Worm (Caenorhabditis elegans) whole organism, L3 larva: ENCODE measurements around the gene thoc-7.

Source experiments
- R02D3.7 ChIP-seq: fragments of 150-350 bp; optimal IDR thresholded peaks from 2 replicates; lab custom pipeline; 2014; ENCODE audit warnings: missing biosample characterization, missing genetic modification characterization
- ceh-28 ChIP-seq: fragments of 150-350 bp; optimal IDR thresholded peaks from 2 replicates; lab custom pipeline; 2014; ENCODE audit warnings: missing biosample characterization, missing genetic modification reagents, missing genetic modification characterization
- ceh-82 ChIP-seq: fragments of 150-350 bp; optimal IDR thresholded peaks from 2 replicates; lab custom pipeline; 2014; ENCODE audit warnings: missing biosample characterization, missing genetic modification characterization
- elt-3 ChIP-seq, 3 experiments: fragments of 150-350 bp in 1 of 3; sonication (generic microtip) in 2 of 3; optimal IDR thresholded peaks; 2 replicates in 2 of 3; 4 replicates in 1 of 3; lab custom pipeline; 2014 to 2017; ENCODE audit warnings: missing biosample characterization in 3 of 3, missing genetic modification characterization in 3 of 3
- eor-1 ChIP-seq, 2 experiments: fragments of 150-350 bp; optimal IDR thresholded peaks; 2 replicates each; lab custom pipeline; 2014 to 2018; ENCODE audit warnings: missing biosample characterization in 2 of 2, missing genetic modification characterization in 2 of 2
- lin-15B ChIP-seq: fragments of 150-350 bp; optimal IDR thresholded peaks from 2 replicates; lab custom pipeline; 2014; ENCODE audit warnings: missing biosample characterization, missing genetic modification characterization
- lin-39 ChIP-seq: fragments of 150-350 bp; optimal IDR thresholded peaks from 2 replicates; lab custom pipeline; 2018; ENCODE audit warnings: missing biosample characterization, missing genetic modification reagents, missing genetic modification characterization
- mml-1 ChIP-seq: fragments of 150-350 bp; sonication (generic microtip); optimal IDR thresholded peaks from 3 replicates; lab custom pipeline; 2014; ENCODE audit warnings: missing biosample characterization, missing genetic modification characterization
- nhr-76 ChIP-seq: fragments of 150-350 bp; sonication (generic microtip); optimal IDR thresholded peaks from 5 replicates; lab custom pipeline; 2014; ENCODE audit warnings: missing biosample characterization, missing genetic modification characterization
- pqm-1 ChIP-seq: fragments of 150-350 bp; optimal IDR thresholded peaks from 2 replicates; lab custom pipeline; 2017; ENCODE audit warnings: missing biosample characterization, missing genetic modification characterization, inconsistent platforms
- snpc-4 ChIP-seq: fragments of 150-350 bp; optimal IDR thresholded peaks from 2 replicates; lab custom pipeline; 2014; ENCODE audit warnings: missing biosample characterization, missing genetic modification characterization
- tbx-2 ChIP-seq: sonication (generic microtip); optimal IDR thresholded peaks from 2 replicates; lab custom pipeline; 2016; ENCODE audit warnings: mild to moderate bottlenecking, missing genetic modification characterization, missing compliant biosample characterization
- ztf-11 ChIP-seq: fragments of 150-350 bp; optimal IDR thresholded peaks from 2 replicates; lab custom pipeline; 2014; ENCODE audit warnings: missing biosample characterization, missing genetic modification characterization

ce11 chrIV:13877707-13878106 is 4.8 kb upstream of the thoc-7 start:
- no peak for TF ChIP-seq R02D3.7 (tag; lab: Kevin White, UChicago)
- TF ChIP-seq mml-1 (tag; lab: Kevin White, UChicago): no peak
- no peak for TF ChIP-seq tbx-2 (tag; lab: Kevin White, UChicago)
- TF ChIP-seq nhr-76 (tag; lab: Kevin White, UChicago): no peak
- no peak for TF ChIP-seq eor-1 (tag; optimal IDR thresholded peaks at IDR 0.05; lab: Kevin White, UChicago)
- TF ChIP-seq lin-39 (tag; lab: Kevin White, UChicago): peak; percentile 92
- no peak for TF ChIP-seq ceh-28 (tag; lab: Kevin White, UChicago)
- TF ChIP-seq elt-3 (tag; optimal IDR thresholded peaks at IDR 0.05; lab: Kevin White, UChicago): no peak
- TF ChIP-seq ztf-11 (tag; lab: Kevin White, UChicago): no peak
- TF ChIP-seq lin-15B: peak; percentile 50
- TF ChIP-seq ceh-82: no peak
- TF ChIP-seq pqm-1 (tag; lab: Kevin White, UChicago): no peak
- TF ChIP-seq snpc-4 (tag; lab: Kevin White, UChicago): peak; percentile 10
